Fruit fly (Drosophila melanogaster) whole organism, prepupa: ENCODE data around the gene Spc105R.

Experiments used
- CG7368 ChIP-seq: fragments of 200-800 bp; sonication (Bioruptor generic); optimal IDR thresholded peaks from 3 replicates; lab custom pipeline; 2016; ENCODE audit warnings: missing biosample characterization, missing genetic modification characterization
- Hr39 ChIP-seq: fragments of 200-800 bp; sonication (Bioruptor generic); optimal IDR thresholded peaks from 2 replicates; lab custom pipeline; 2016; ENCODE audit warnings: missing biosample characterization, missing genetic modification characterization
- Sox102F ChIP-seq: fragments of 200-800 bp; sonication (Bioruptor generic); optimal IDR thresholded peaks from 2 replicates; lab custom pipeline; 2016; ENCODE audit warnings: missing biosample characterization, mild to moderate bottlenecking, missing genetic modification characterization
- esn ChIP-seq: fragments of 200-800 bp; sonication (Bioruptor generic); optimal IDR thresholded peaks from 2 replicates; lab custom pipeline; 2016; ENCODE audit warnings: missing biosample characterization, mild to moderate bottlenecking, missing genetic modification characterization, moderate library complexity
- vri ChIP-seq: fragments of 200-800 bp; sonication (Bioruptor generic); optimal IDR thresholded peaks from 3 replicates; lab custom pipeline; 2016; ENCODE audit warnings: missing biosample characterization, mild to moderate bottlenecking, missing genetic modification characterization

- no peak for TF ChIP-seq esn (GFP tag; lab: Kevin White, UChicago)
- TF ChIP-seq CG7368 (GFP tag; lab: Kevin White, UChicago): no peak
- TF ChIP-seq Hr39: no peak
- no peak for TF ChIP-seq vri (GFP tag; lab: Kevin White, UChicago)
- no peak for TF ChIP-seq Sox102F (GFP tag; lab: Kevin White, UChicago)
Measured at dm6 chr3L:20827962-20828361, 27.8 kb downstream of the Spc105R start.
